Worm (Caenorhabditis elegans): Measurements from ENCODE around the gene set-14.

set-14 gene

ce11 chrII:10744801-10745200 is 51.3 kb downstream of the set-14 start (continued):
- no peak for TF ChIP-seq arid-1 (GFP tag; conservative IDR thresholded peaks at IDR 0.05)
- peak; percentile 24; the same call in 1 of the 2 replicates for TF ChIP-seq set-16 (GFP tag; IDR thresholded peaks at IDR 0.05)
- TF ChIP-seq madf-9 (GFP tag; conservative IDR thresholded peaks at IDR 0.05), result no peak
- TF ChIP-seq lsy-2 (tag; optimal IDR thresholded peaks at IDR 0.05), result peak; percentile 25 to 29
- TF ChIP-seq mxl-3 (GFP tag; optimal IDR thresholded peaks at IDR 0.05), result no peak
- TF ChIP-seq egl-27 (tag; optimal IDR thresholded peaks at IDR 0.05), result no peak
- no peak for TF ChIP-seq snpc-4 (tag; optimal IDR thresholded peaks at IDR 0.05)
- no peak for TF ChIP-seq F49E8.2 (tag; optimal IDR thresholded peaks at IDR 0.05; ENCODE audit: borderline replicate concordance)
- no peak for TF ChIP-seq nhr-76 (tag; optimal IDR thresholded peaks at IDR 0.05)
- TF ChIP-seq ama-1 (optimal IDR thresholded peaks at IDR 0.05), result no peak
- peak in 1 of 2 experiments; percentile 3 for TF ChIP-seq hif-1 (tag; optimal IDR thresholded peaks at IDR 0.05)
- TF ChIP-seq aly-2 (tag; optimal IDR thresholded peaks at IDR 0.05), result no peak
- TF ChIP-seq dmd-8 (GFP tag; IDR thresholded peaks at IDR 0.05), result no peak
- no peak for TF ChIP-seq hlh-30 (tag; optimal IDR thresholded peaks at IDR 0.05; ENCODE audit: insufficient read depth)
- no peak for TF ChIP-seq ceh-32 (tag; optimal IDR thresholded peaks at IDR 0.05; ENCODE audit: poor library complexity)
- TF ChIP-seq ceh-28 (tag; optimal IDR thresholded peaks at IDR 0.05), result no peak
- no peak for TF ChIP-seq ceh-82 (tag; optimal IDR thresholded peaks at IDR 0.05)
- TF ChIP-seq mxl-2 (GFP tag; conservative IDR thresholded peaks at IDR 0.05), result no peak
- no peak for TF ChIP-seq unc-62 (GFP tag; optimal IDR thresholded peaks at IDR 0.05 in 1 of 2)
- TF ChIP-seq unc-62 (tag; optimal IDR thresholded peaks at IDR 0.05), result no peak
- no peak for TF ChIP-seq lin-15B (tag; optimal IDR thresholded peaks at IDR 0.05)
- TF ChIP-seq lim-7 (GFP tag; IDR thresholded peaks at IDR 0.05), result no peak
- no peak for TF ChIP-seq nhr-42 (GFP tag; IDR thresholded peaks at IDR 0.05)
- no peak for TF ChIP-seq ces-1 (GFP tag; optimal IDR thresholded peaks at IDR 0.05)
- no peak for TF ChIP-seq skn-1 (tag; optimal IDR thresholded peaks at IDR 0.05)
- no peak for TF ChIP-seq lin-13 (GFP tag; optimal IDR thresholded peaks at IDR 0.05)
- no peak for TF ChIP-seq hlh-11 (tag; optimal IDR thresholded peaks at IDR 0.05)
- no peak for TF ChIP-seq tag-97 (GFP tag; IDR thresholded peaks at IDR 0.05)
- no peak for TF ChIP-seq lin-38 (GFP tag; IDR thresholded peaks at IDR 0.05)
- TF ChIP-seq duxl-1 (tag; optimal IDR thresholded peaks at IDR 0.05; ENCODE audit: poor library complexity), result no peak
- no peak for TF ChIP-seq F10B5.3 (tag; optimal IDR thresholded peaks at IDR 0.05)
- no peak for TF ChIP-seq dve-1 (tag; optimal IDR thresholded peaks at IDR 0.05; ENCODE audit: insufficient read depth)
- TF ChIP-seq spr-1 (tag; optimal IDR thresholded peaks at IDR 0.05), result no peak
- peak; percentile 33 for TF ChIP-seq rbr-2 (tag; optimal IDR thresholded peaks at IDR 0.05)
- TF ChIP-seq daf-19 (GFP tag; conservative IDR thresholded peaks at IDR 0.05), result no peak
- TF ChIP-seq fkh-10 (GFP tag; optimal IDR thresholded peaks at IDR 0.05), result peak; percentile 56
- no peak for TF ChIP-seq nhr-10 (tag; optimal IDR thresholded peaks at IDR 0.05)

Data from whole organism, L4 larva.